Fruit fly (Drosophila melanogaster) whole organism, embryonic: Measurements from ENCODE around the gene CG42671.

Source experiments
- CG10209 ChIP-seq: fragments of 200-800 bp; sonication (Bioruptor generic); optimal IDR thresholded peaks from 3 replicates; lab custom pipeline; 2017; ENCODE audit warnings: missing biosample characterization, mild to moderate bottlenecking, missing genetic modification characterization, missing genetic modification reagents
- CG11085 ChIP-seq: fragments of 200-800 bp; sonication (Bioruptor generic); IDR thresholded peaks from 2 replicates; pipeline ENCODE4 v1.3.6; 2022; ENCODE audit warnings: missing biosample characterization, missing genetic modification characterization
- CG12219 ChIP-seq: fragments of 200-800 bp; sonication (Bioruptor generic); optimal IDR thresholded peaks from 3 replicates; lab custom pipeline; 2018; ENCODE audit warnings: missing biosample characterization, mild to moderate bottlenecking, missing genetic modification characterization
- CG13296 ChIP-seq: fragments of 200-800 bp; sonication (Bioruptor generic); optimal IDR thresholded peaks from 3 replicates; lab custom pipeline; 2018; ENCODE audit warnings: missing biosample characterization, mild to moderate bottlenecking, missing genetic modification characterization
- CG14965 ChIP-seq: fragments of 200-800 bp; sonication (Bioruptor generic); optimal IDR thresholded peaks from 2 replicates; lab custom pipeline; 2016; ENCODE audit warnings: missing biosample characterization, missing genetic modification characterization, borderline replicate concordance
- CG15073 ChIP-seq: fragments of 200-800 bp; sonication (Bioruptor generic); optimal IDR thresholded peaks from 2 replicates; lab custom pipeline; 2016; ENCODE audit warnings: missing biosample characterization, missing genetic modification characterization
- CG16779 ChIP-seq: fragments of 200-800 bp; sonication (Bioruptor generic); IDR thresholded peaks from 2 replicates; pipeline ENCODE4 v1.3.6; 2022; ENCODE audit warnings: missing biosample characterization, missing genetic modification characterization
- CG17385 ChIP-seq: fragments of 200-800 bp; sonication (Bioruptor generic); optimal IDR thresholded peaks from 3 replicates; lab custom pipeline; 2018; ENCODE audit warnings: missing biosample characterization, mild to moderate bottlenecking, missing genetic modification characterization
- CG18011 ChIP-seq: fragments of 200-800 bp; sonication (Bioruptor generic); optimal IDR thresholded peaks from 2 replicates; lab custom pipeline; 2017; ENCODE audit warnings: missing biosample characterization, missing genetic modification characterization, mild to moderate bottlenecking, moderate library complexity, missing genotype
- CG4820 ChIP-seq: fragments of 200-800 bp; sonication (Bioruptor generic); optimal IDR thresholded peaks from 3 replicates; lab custom pipeline; 2016; ENCODE audit warnings: missing biosample characterization, missing genetic modification characterization
- CG7271 ChIP-seq: fragments of 200-800 bp; sonication (Bioruptor generic); optimal IDR thresholded peaks from 2 replicates; lab custom pipeline; 2018; ENCODE audit warnings: missing biosample characterization, mild to moderate bottlenecking, missing genetic modification characterization, moderate library complexity
- CG7839 ChIP-seq: fragments of 200-800 bp; sonication (Bioruptor generic); optimal IDR thresholded peaks from 3 replicates; lab custom pipeline; 2018; ENCODE audit warnings: missing biosample characterization, mild to moderate bottlenecking, missing genetic modification characterization, moderate library complexity
- CG9609 ChIP-seq: fragments of 200-800 bp; sonication (Bioruptor generic); optimal IDR thresholded peaks from 3 replicates; lab custom pipeline; 2016; ENCODE audit warnings: missing biosample characterization, missing genetic modification characterization
- CHES-1-like ChIP-seq: fragments of 200-800 bp; sonication (Bioruptor generic); optimal IDR thresholded peaks from 2 replicates; lab custom pipeline; 2016; ENCODE audit warnings: missing biosample characterization, missing genetic modification characterization
- Chrac-16 ChIP-seq: fragments of 200-800 bp; sonication (Bioruptor generic); optimal IDR thresholded peaks from 3 replicates; lab custom pipeline; 2016; ENCODE audit warnings: missing biosample characterization, missing genetic modification characterization
- Eip74EF ChIP-seq, 2 experiments: fragments of 200-800 bp in 1 of 2; fragments of >200 bp in 1 of 2; sonication (Bioruptor generic) in 1 of 2; optimal IDR thresholded peaks; 2 replicates each; lab custom pipeline; 2017 to 2019; ENCODE audit warnings: missing biosample characterization in 2 of 2, missing genetic modification characterization in 2 of 2, mild to moderate bottlenecking in 1 of 2, moderate library complexity in 1 of 2
- Hmx ChIP-seq: fragments of 200-800 bp; sonication (Bioruptor generic); optimal IDR thresholded peaks from 2 replicates; lab custom pipeline; 2016; ENCODE audit warnings: missing biosample characterization, missing genetic modification characterization
- Max ChIP-seq: fragments of 200-800 bp; sonication (Bioruptor generic); optimal IDR thresholded peaks from 2 replicates; lab custom pipeline; 2016; ENCODE audit warnings: missing biosample characterization, mild to moderate bottlenecking, missing genetic modification characterization
- Nf-YB ChIP-seq: fragments of 200-800 bp; sonication (Bioruptor generic); optimal IDR thresholded peaks from 3 replicates; lab custom pipeline; 2019; ENCODE audit warnings: missing biosample characterization, mild to moderate bottlenecking, missing genetic modification characterization, moderate library complexity
- Oli ChIP-seq: fragments of 200-800 bp; sonication (Bioruptor generic); optimal IDR thresholded peaks from 2 replicates; lab custom pipeline; 2018; ENCODE audit warnings: missing biosample characterization, mild to moderate bottlenecking, missing genetic modification characterization, moderate library complexity
- Scr ChIP-seq: fragments of 200-800 bp; sonication (Bioruptor generic); IDR thresholded peaks from 2 replicates; pipeline ENCODE4 v1.3.6; 2022; ENCODE audit warnings: missing biosample characterization, missing genetic modification characterization; ENCODE audit not compliant: partially characterized antibody
- Sin3A ChIP-seq: fragments of >200 bp; optimal IDR thresholded peaks from 2 replicates; lab custom pipeline; 2018
- Sry-β ChIP-seq: fragments of 200-800 bp; sonication (Bioruptor generic); optimal IDR thresholded peaks from 2 replicates; lab custom pipeline; 2018; ENCODE audit warnings: missing biosample characterization, mild to moderate bottlenecking, missing genetic modification characterization, moderate library complexity
- ash1 ChIP-seq: fragments of 200-800 bp; sonication (Bioruptor generic); optimal IDR thresholded peaks from 2 replicates; lab custom pipeline; 2018; ENCODE audit warnings: missing biosample characterization, mild to moderate bottlenecking, missing genetic modification characterization
- ato ChIP-seq: fragments of 200-800 bp; sonication (Bioruptor generic); IDR thresholded peaks from 2 replicates; pipeline ENCODE4 v1.3.6; 2022; ENCODE audit warnings: missing biosample characterization, missing genetic modification characterization; ENCODE audit not compliant: partially characterized antibody
- bab2 ChIP-seq: fragments of 200-800 bp; sonication (Bioruptor generic); optimal IDR thresholded peaks from 2 replicates; lab custom pipeline; 2016; ENCODE audit warnings: missing biosample characterization, missing genetic modification characterization
- bowl ChIP-seq: fragments of 200-800 bp; sonication (Bioruptor generic); IDR thresholded peaks from 2 replicates; pipeline ENCODE4 v1.3.6; 2022; ENCODE audit warnings: missing biosample characterization, missing genetic modification characterization
- bsh ChIP-seq, 2 experiments: fragments of 200-800 bp; sonication (Bioruptor generic); optimal IDR thresholded peaks; 2 replicates each; lab custom pipeline; 2017 to 2018; ENCODE audit warnings: mild to moderate bottlenecking in 2 of 2, missing biosample characterization in 2 of 2, missing genetic modification characterization in 2 of 2, moderate library complexity in 1 of 2
- cato ChIP-seq: fragments of 200-800 bp; sonication (Bioruptor generic); optimal IDR thresholded peaks from 2 replicates; lab custom pipeline; 2016; ENCODE audit warnings: missing biosample characterization, missing genetic modification characterization, borderline replicate concordance
- chm ChIP-seq: fragments of 200-800 bp; sonication (Bioruptor generic); IDR thresholded peaks from 2 replicates; pipeline ENCODE4 v1.3.6; 2022; ENCODE audit warnings: missing biosample characterization, missing genetic modification characterization
- esg ChIP-seq: fragments of 200-800 bp; sonication (Bioruptor generic); conservative IDR thresholded peaks from 2 replicates; pipeline ENCODE4 v1.3.6; 2022; ENCODE audit warnings: missing biosample characterization, missing genetic modification characterization
- fd102C ChIP-seq: fragments of 200-800 bp; sonication (Bioruptor generic); optimal IDR thresholded peaks from 2 replicates; lab custom pipeline; 2018; ENCODE audit warnings: missing biosample characterization, mild to moderate bottlenecking, missing genetic modification characterization, moderate library complexity
- gce ChIP-seq: fragments of 200-800 bp; sonication (Bioruptor generic); IDR thresholded peaks from 3 replicates; pipeline ENCODE4 v1.3.6; 2022; ENCODE audit warnings: missing biosample characterization, missing genetic modification characterization
- gro ChIP-seq: fragments of 200-800 bp; sonication (Bioruptor generic); optimal IDR thresholded peaks from 2 replicates; lab custom pipeline; 2016; ENCODE audit warnings: missing biosample characterization, missing genetic modification characterization
- jigr1 ChIP-seq: fragments of 200-800 bp; sonication (Bioruptor generic); IDR thresholded peaks from 3 replicates; pipeline ENCODE4 v1.3.6; 2022; ENCODE audit warnings: missing biosample characterization, missing genetic modification characterization
- lbe ChIP-seq: fragments of 200-800 bp; sonication (Bioruptor generic); optimal IDR thresholded peaks from 2 replicates; lab custom pipeline; 2016; ENCODE audit warnings: missing biosample characterization, mild to moderate bottlenecking, missing genetic modification characterization
- maf-S ChIP-seq: fragments of 200-800 bp; sonication (Bioruptor generic); optimal IDR thresholded peaks from 2 replicates; lab custom pipeline; 2016; ENCODE audit warnings: missing biosample characterization, missing genetic modification characterization
- onecut ChIP-seq: fragments of 200-800 bp; sonication (Bioruptor generic); IDR thresholded peaks from 2 replicates; pipeline ENCODE4 v1.3.6; 2022; ENCODE audit warnings: missing biosample characterization, missing genetic modification characterization
- pan ChIP-seq, 4 experiments: fragments of >200 bp in 3 of 4; fragments of 200-800 bp in 1 of 4; sonication (Bioruptor generic) in 1 of 4; optimal IDR thresholded peaks in 3 of 4; IDR thresholded peaks in 1 of 4; 2 replicates each; pipeline versions ENCODE4 v1.3.6 to Lab custom; 2017 to 2022; ENCODE audit warnings: missing biosample characterization in 2 of 4, missing genetic modification characterization in 2 of 4, mixed read lengths in 1 of 4
- prd ChIP-seq, 3 experiments: fragments of >200 bp in 2 of 3; fragments of 200-800 bp in 1 of 3; sonication (Bioruptor generic) in 1 of 3; optimal IDR thresholded peaks in 2 of 3; IDR thresholded peaks in 1 of 3; 2 replicates in 2 of 3; 3 replicates in 1 of 3; pipeline versions ENCODE4 v1.3.6 to Lab custom; 2017 to 2022; ENCODE audit warnings: missing biosample characterization in 1 of 3, missing genetic modification characterization in 1 of 3
- salm ChIP-seq: fragments of 200-800 bp; sonication (Bioruptor generic); optimal IDR thresholded peaks from 2 replicates; lab custom pipeline; 2018; ENCODE audit warnings: missing biosample characterization, mild to moderate bottlenecking, missing genetic modification characterization
- sim ChIP-seq: fragments of 200-800 bp; sonication (Bioruptor generic); IDR thresholded peaks from 2 replicates; pipeline ENCODE4 v1.3.6; 2022; ENCODE audit warnings: missing biosample characterization, missing genetic modification characterization
- slp2 ChIP-seq: fragments of 200-800 bp; sonication (Bioruptor generic); optimal IDR thresholded peaks from 2 replicates; lab custom pipeline; 2016; ENCODE audit warnings: missing biosample characterization, missing genetic modification characterization
- stwl ChIP-seq: fragments of 200-800 bp; sonication (Bioruptor generic); optimal IDR thresholded peaks from 3 replicates; lab custom pipeline; 2018; ENCODE audit warnings: missing biosample characterization, mild to moderate bottlenecking, missing genetic modification characterization, moderate library complexity
- sug ChIP-seq: fragments of 200-800 bp; optimal IDR thresholded peaks from 2 replicates; lab custom pipeline; 2019; ENCODE audit warnings: missing biosample characterization, mild to moderate bottlenecking, missing genetic modification characterization, moderate library complexity
- ttk ChIP-seq: fragments of 200-800 bp; sonication (Bioruptor generic); IDR thresholded peaks from 2 replicates; pipeline ENCODE4 v2.1.2; 2022; ENCODE audit warnings: missing biosample characterization, missing genetic modification characterization
- twi ChIP-seq: fragments of 200-800 bp; optimal IDR thresholded peaks from 2 replicates; lab custom pipeline; 2019; ENCODE audit warnings: missing biosample characterization, mild to moderate bottlenecking, missing genetic modification characterization, moderate library complexity

CG42671 gene

dm6 chr3L:11260737-11261455 is 46.6 kb downstream of the CG42671 start:
- TF ChIP-seq CG16779 (GFP tag; lab: Robert Waterston, UW) = no peak
- TF ChIP-seq CG4820 (GFP tag; lab: Kevin White, UChicago) = peak; percentile 59
- peak; percentile 28 for TF ChIP-seq slp2 (GFP tag; lab: Kevin White, UChicago)
- TF ChIP-seq Eip74EF (GFP tag; optimal IDR thresholded peaks at IDR 0.05; lab: Kevin White, UChicago) = peak in 1 of 2 experiments; percentile 78
- TF ChIP-seq bsh (GFP tag; optimal IDR thresholded peaks at IDR 0.05; lab: Kevin White, UChicago) = peak in 1 of 2 experiments; percentile 86
- TF ChIP-seq salm (tag; lab: Kevin White, UChicago) = peak; percentile 77
- no peak for TF ChIP-seq CG13296
- peak; percentile 57 for TF ChIP-seq ttk (GFP tag; lab: Robert Waterston, UW)
- 0 out of 2 replicates have a peak, but pooled peaks have one; percentile 29 for TF ChIP-seq Scr (GFP tag; lab: Robert Waterston, UW)
- TF ChIP-seq ato (GFP tag; lab: Robert Waterston, UW) = no peak
- TF ChIP-seq Nf-YB = peak; percentile 38
- TF ChIP-seq maf-S (GFP tag; lab: Kevin White, UChicago) = peak; percentile 7
- no peak for TF ChIP-seq ash1 (GFP tag; lab: Kevin White, UChicago)
- TF ChIP-seq Oli (tag; lab: Kevin White, UChicago) = peak; percentile 75
- no peak for TF ChIP-seq gro
- no peak for TF ChIP-seq CG17385
- TF ChIP-seq Chrac-16 (GFP tag; lab: Kevin White, UChicago) = peak; percentile 38
- no peak for TF ChIP-seq CHES-1-like (GFP tag; lab: Kevin White, UChicago)
- TF ChIP-seq Hmx (GFP tag; lab: Kevin White, UChicago) = peak; percentile 33
- TF ChIP-seq gce (GFP tag; lab: Robert Waterston, UW) = peak; percentile 52; the same call in 1 of the 3 replicates
- peak; percentile 83 for TF ChIP-seq fd102C
- TF ChIP-seq esg (GFP tag; lab: Robert Waterston, UW) = peak; percentile 82
- no peak for TF ChIP-seq bowl (GFP tag; lab: Robert Waterston, UW)
- peak; percentile 63 for TF ChIP-seq chm
- TF ChIP-seq twi = peak; percentile 25
- no peak for TF ChIP-seq Sin3A (lab: Kevin White, UChicago)
- TF ChIP-seq cato (GFP tag; lab: Kevin White, UChicago) = peak; percentile 7
- no peak for TF ChIP-seq Max
- no peak for TF ChIP-seq Sry-β (GFP tag; lab: Kevin White, UChicago)
- peak; percentile 56; the same call in 1 of the 3 replicates for TF ChIP-seq jigr1 (GFP tag; lab: Robert Waterston, UW)
- no peak for TF ChIP-seq bab2 (GFP tag; lab: Kevin White, UChicago)
- peak; percentile 71 for TF ChIP-seq CG7271 (tag; lab: Kevin White, UChicago)
- TF ChIP-seq CG14965 (GFP tag; lab: Kevin White, UChicago) = no peak
- TF ChIP-seq sug (tag; lab: Kevin White, UChicago) = no peak
- TF ChIP-seq CG10209 (GFP tag; lab: Kevin White, UChicago) = peak; percentile 5
- no peak for TF ChIP-seq pan (optimal IDR thresholded peaks at IDR 0.05; lab: Kevin White, UChicago)
- peak in 1 of 2 experiments; percentile 89 for TF ChIP-seq pan (GFP tag; optimal IDR thresholded peaks at IDR 0.05 in 1 of 2, IDR thresholded peaks at IDR 0.05 in 1 of 2)
- TF ChIP-seq onecut = peak; percentile 41
- no peak for TF ChIP-seq prd (optimal IDR thresholded peaks at IDR 0.05; lab: Kevin White, UChicago)
- TF ChIP-seq prd (GFP tag; IDR thresholded peaks at IDR 0.05; lab: Robert Waterston, UW) = peak; percentile 95
- peak; percentile 79 for TF ChIP-seq CG7839 (tag; lab: Kevin White, UChicago)
- TF ChIP-seq CG9609 = no peak
- TF ChIP-seq CG18011 = no peak
- TF ChIP-seq CG12219 = peak; percentile 59
- TF ChIP-seq stwl = no peak
- TF ChIP-seq CG11085 (GFP tag; lab: Robert Waterston, UW) = 0 out of 2 replicates have a peak, but pooled peaks have one; percentile 16
- peak; percentile 35 for TF ChIP-seq lbe (GFP tag; lab: Kevin White, UChicago)
- TF ChIP-seq sim (GFP tag; lab: Robert Waterston, UW) = peak; percentile 85
- TF ChIP-seq CG15073 (GFP tag; lab: Kevin White, UChicago) = no peak
